Fruit fly (Drosophila melanogaster): ENCODE data around the gene CG7140.

- peak; percentile 92 for TF ChIP-seq Hr96 (GFP tag; optimal IDR thresholded peaks at IDR 0.05)
- peak; percentile 87 for TF ChIP-seq CG12768 (GFP tag; optimal IDR thresholded peaks at IDR 0.05)
- TF ChIP-seq ovo (GFP tag; optimal IDR thresholded peaks at IDR 0.05): peak; percentile 89
- TF ChIP-seq CG7101 (tag; optimal IDR thresholded peaks at IDR 0.05): peak; percentile 91
- TF ChIP-seq tj (GFP tag; optimal IDR thresholded peaks at IDR 0.05): peak; percentile 75
- peak; percentile 88 for TF ChIP-seq toe (GFP tag; optimal IDR thresholded peaks at IDR 0.05)
- TF ChIP-seq Mnt (GFP tag; optimal IDR thresholded peaks at IDR 0.05): peak; percentile 92
Observed at dm6 chr3L:22075706-22076398, 47.7 kb upstream of the CG7140 start, which contains the start of the genes CG7130 and RpLP0.
